Worm (Caenorhabditis elegans) whole organism, young adult: Measurements from ENCODE around the gene ZK616.5.

ENCODE experiments used
- B0336.3 ChIP-seq: fragments of 200-800 bp; sonication (Bioruptor generic); IDR thresholded peaks from 2 replicates; pipeline ENCODE4 v1.3.6; 2022; ENCODE audit warnings: missing genetic modification characterization, missing compliant biosample characterization
- D2030.7 ChIP-seq: fragments of 200-800 bp; sonication (Bioruptor generic); IDR thresholded peaks from 2 replicates; pipeline ENCODE4 v1.3.6; 2022; ENCODE audit warnings: missing genetic modification reagents, missing genetic modification characterization, missing compliant biosample characterization
- F23B12.7 ChIP-seq: sonication (generic microtip); optimal IDR thresholded peaks from 2 replicates; lab custom pipeline; 2017; ENCODE audit warnings: missing genetic modification characterization, mild to moderate bottlenecking, missing compliant biosample characterization, antibody characterized with exemption, moderate library complexity; ENCODE audit not compliant: insufficient read depth
- F33H1.4 ChIP-seq: fragments of 200-800 bp; sonication (Bioruptor generic); IDR thresholded peaks from 2 replicates; pipeline ENCODE4 v1.3.6; 2022; ENCODE audit warnings: missing genetic modification reagents, missing genetic modification characterization, missing compliant biosample characterization
- F55B11.4 ChIP-seq: sonication (generic microtip); optimal IDR thresholded peaks from 2 replicates; lab custom pipeline; 2016; ENCODE audit warnings: missing compliant biosample characterization, missing genetic modification characterization, borderline replicate concordance; ENCODE audit not compliant: insufficient read depth
- F57A8.1 ChIP-seq: fragments of 200-800 bp; sonication (Bioruptor generic); optimal IDR thresholded peaks from 2 replicates; lab custom pipeline; 2018; ENCODE audit warnings: mild to moderate bottlenecking, missing genetic modification characterization, moderate library complexity, missing compliant biosample characterization
- T07F8.4 ChIP-seq: sonication (generic microtip); optimal IDR thresholded peaks from 2 replicates; lab custom pipeline; 2016; ENCODE audit warnings: mild to moderate bottlenecking, missing genetic modification characterization, moderate library complexity, missing compliant biosample characterization
- T26A5.8 ChIP-seq: sonication (generic microtip); optimal IDR thresholded peaks from 2 replicates; lab custom pipeline; 2016; ENCODE audit warnings: missing genetic modification characterization, missing compliant biosample characterization
- Y53G8AR.9 ChIP-seq: fragments of 200-800 bp; sonication (Bioruptor generic); conservative IDR thresholded peaks from 2 replicates; pipeline ENCODE4 v1.3.6; 2022; ENCODE audit warnings: missing genetic modification reagents, missing genetic modification characterization, missing compliant biosample characterization
- ZK185.1 ChIP-seq: sonication (generic microtip); optimal IDR thresholded peaks from 2 replicates; lab custom pipeline; 2016; ENCODE audit warnings: mild to moderate bottlenecking, missing genetic modification characterization, missing compliant biosample characterization; ENCODE audit not compliant: poor library complexity, severe bottlenecking
- aptf-3 ChIP-seq: fragments of 200-800 bp; sonication (Bioruptor generic); IDR thresholded peaks from 2 replicates; pipeline ENCODE4 v1.3.6; 2022; ENCODE audit warnings: missing genetic modification characterization, missing compliant biosample characterization
- athp-1 ChIP-seq: sonication (generic microtip); optimal IDR thresholded peaks from 2 replicates; lab custom pipeline; 2017; ENCODE audit warnings: mild to moderate bottlenecking, missing genetic modification characterization, missing compliant biosample characterization
- attf-5 ChIP-seq: fragments of 200-800 bp; sonication (Bioruptor generic); optimal IDR thresholded peaks from 2 replicates; lab custom pipeline; 2018; ENCODE audit warnings: mild to moderate bottlenecking, missing genetic modification characterization, missing compliant biosample characterization
- attf-6 ChIP-seq: fragments of 200-800 bp; sonication (Bioruptor generic); IDR thresholded peaks from 2 replicates; pipeline ENCODE4 v1.3.6; 2022; ENCODE audit warnings: missing genetic modification reagents, missing genetic modification characterization, missing compliant biosample characterization
- bed-2 ChIP-seq: fragments of 200-800 bp; sonication (Bioruptor generic); IDR thresholded peaks from 2 replicates; pipeline ENCODE4 v1.3.6; 2022; ENCODE audit warnings: missing genetic modification reagents, missing genetic modification characterization, missing compliant biosample characterization
- ceh-27 ChIP-seq: fragments of 200-800 bp; sonication (Bioruptor generic); optimal IDR thresholded peaks from 2 replicates; lab custom pipeline; 2018; ENCODE audit warnings: mild to moderate bottlenecking, missing genetic modification characterization, moderate library complexity, missing compliant biosample characterization
- ceh-91 ChIP-seq: fragments of 200-800 bp; sonication (Bioruptor generic); IDR thresholded peaks from 2 replicates; pipeline ENCODE4 v1.3.6; 2022; ENCODE audit warnings: missing genetic modification reagents, missing genetic modification characterization, missing compliant biosample characterization
- dpff-1 ChIP-seq: sonication (generic microtip); optimal IDR thresholded peaks from 2 replicates; lab custom pipeline; 2017; ENCODE audit warnings: mild to moderate bottlenecking, missing genetic modification characterization, missing compliant biosample characterization
- efl-1 ChIP-seq: fragments of 150-350 bp; optimal IDR thresholded peaks from 2 replicates; lab custom pipeline; 2014; ENCODE audit warnings: missing biosample characterization, missing genetic modification reagents, missing genetic modification characterization
- egl-18 ChIP-seq: fragments of 200-800 bp; sonication (Bioruptor generic); IDR thresholded peaks from 2 replicates; pipeline ENCODE4 v1.3.6; 2022; ENCODE audit warnings: missing genetic modification reagents, missing genetic modification characterization, missing compliant biosample characterization
- egl-44 ChIP-seq: fragments of 200-800 bp; sonication (Bioruptor generic); IDR thresholded peaks from 2 replicates; pipeline ENCODE4 v1.3.6; 2022; ENCODE audit warnings: missing genetic modification reagents, missing genetic modification characterization, missing compliant biosample characterization
- egrh-3 ChIP-seq: fragments of 200-800 bp; sonication (Bioruptor generic); IDR thresholded peaks from 2 replicates; pipeline ENCODE4 v1.3.6; 2022; ENCODE audit warnings: missing genetic modification reagents, missing genetic modification characterization, missing compliant biosample characterization
- ekl-4 ChIP-seq: fragments of 200-800 bp; sonication (Bioruptor generic); IDR thresholded peaks from 2 replicates; pipeline ENCODE4 v1.3.6; 2022; ENCODE audit warnings: missing genetic modification reagents, missing genetic modification characterization, missing compliant biosample characterization
- ets-4 ChIP-seq: fragments of 200-800 bp; sonication (Bioruptor generic); optimal IDR thresholded peaks from 2 replicates; lab custom pipeline; 2018; ENCODE audit warnings: mild to moderate bottlenecking, missing genetic modification characterization, missing compliant biosample characterization
- gei-17 ChIP-seq: fragments of 200-800 bp; sonication (Bioruptor generic); optimal IDR thresholded peaks from 2 replicates; lab custom pipeline; 2018; ENCODE audit warnings: mild to moderate bottlenecking, missing genetic modification characterization, missing compliant biosample characterization
- him-1 ChIP-seq: sonication (generic microtip); optimal IDR thresholded peaks from 2 replicates; lab custom pipeline; 2016; ENCODE audit warnings: missing genotype, missing genetic modification reagents, missing genetic modification characterization, missing compliant biosample characterization
- hlh-26 ChIP-seq: fragments of 200-800 bp; sonication (Bioruptor generic); conservative IDR thresholded peaks from 2 replicates; pipeline ENCODE4 v1.3.6; 2022; ENCODE audit warnings: missing genetic modification reagents, missing genetic modification characterization, missing compliant biosample characterization
- hmg-1.2 ChIP-seq: fragments of 200-800 bp; sonication (Bioruptor generic); IDR thresholded peaks from 2 replicates; pipeline ENCODE4 v1.3.6; 2022; ENCODE audit warnings: missing genetic modification reagents, missing genetic modification characterization, missing compliant biosample characterization
- hsf-1 ChIP-seq: fragments of 200-800 bp; sonication (Bioruptor generic); IDR thresholded peaks from 2 replicates; pipeline ENCODE4 v1.3.6; 2022; ENCODE audit warnings: missing genetic modification reagents, missing genetic modification characterization, missing compliant biosample characterization
- let-607 ChIP-seq, 2 experiments: fragments of 200-800 bp in 1 of 2; sonication (Bioruptor generic) in 1 of 2; sonication (generic microtip) in 1 of 2; optimal IDR thresholded peaks; 2 replicates each; lab custom pipeline; 2016 to 2018; ENCODE audit warnings: mild to moderate bottlenecking in 2 of 2, missing compliant biosample characterization in 2 of 2, missing genetic modification characterization in 2 of 2, moderate library complexity in 2 of 2, missing genotype in 1 of 2
- lin-26 ChIP-seq: fragments of 200-800 bp; sonication (Bioruptor generic); IDR thresholded peaks from 2 replicates; pipeline ENCODE4 v1.3.6; 2022; ENCODE audit warnings: missing genetic modification reagents, missing genetic modification characterization, missing compliant biosample characterization
- lin-54 ChIP-seq: fragments of 200-800 bp; sonication (Bioruptor generic); optimal IDR thresholded peaks from 2 replicates; lab custom pipeline; 2018; ENCODE audit warnings: mild to moderate bottlenecking, missing genetic modification characterization, missing compliant biosample characterization
- madf-8 ChIP-seq: fragments of 200-800 bp; sonication (Bioruptor generic); conservative IDR thresholded peaks from 2 replicates; pipeline ENCODE4 v1.3.6; 2022; ENCODE audit warnings: missing genetic modification reagents, missing genetic modification characterization, missing compliant biosample characterization
- nhr-179 ChIP-seq: sonication (generic microtip); optimal IDR thresholded peaks from 2 replicates; lab custom pipeline; 2016; ENCODE audit warnings: mild to moderate bottlenecking, missing genetic modification characterization, missing compliant biosample characterization
- nhr-80 ChIP-seq: sonication (generic microtip); optimal IDR thresholded peaks from 2 replicates; lab custom pipeline; 2016; ENCODE audit warnings: missing genetic modification characterization, missing compliant biosample characterization
- pbrm-1 ChIP-seq: fragments of 200-800 bp; sonication (Bioruptor generic); IDR thresholded peaks from 2 replicates; pipeline ENCODE4 v1.3.6; 2022; ENCODE audit warnings: missing genetic modification reagents, missing genetic modification characterization, missing compliant biosample characterization
- rec-8 ChIP-seq, 2 experiments: sonication (generic microtip); optimal IDR thresholded peaks; 2 replicates each; lab custom pipeline; 2016; ENCODE audit warnings: mild to moderate bottlenecking in 2 of 2, missing genetic modification characterization in 2 of 2, missing genetic modification reagents in 2 of 2, missing genotype in 2 of 2, missing biosample characterization in 1 of 2, missing compliant biosample characterization in 1 of 2, moderate library complexity in 1 of 2
- snpc-1.1 ChIP-seq: sonication (generic microtip); optimal IDR thresholded peaks from 2 replicates; lab custom pipeline; 2017; ENCODE audit warnings: missing genetic modification characterization, mild to moderate bottlenecking, missing compliant biosample characterization, antibody characterized with exemption, moderate library complexity, missing genotype, missing genetic modification reagents; ENCODE audit not compliant: insufficient read depth
- snpc-1.3 ChIP-seq: sonication (generic microtip); optimal IDR thresholded peaks from 2 replicates; lab custom pipeline; 2017; ENCODE audit warnings: missing genetic modification characterization, mild to moderate bottlenecking, missing compliant biosample characterization, antibody characterized with exemption, moderate library complexity, missing genotype, missing genetic modification reagents; ENCODE audit not compliant: insufficient read depth
- snpc-4 ChIP-seq, 5 experiments: fragments of 150-350 bp in 1 of 5; sonication (generic microtip) in 4 of 5; optimal IDR thresholded peaks; 2 replicates each; lab custom pipeline; 2014 to 2018; ENCODE audit warnings: missing genetic modification characterization in 5 of 5, missing biosample characterization in 3 of 5, antibody characterized with exemption in 2 of 5, mild to moderate bottlenecking in 2 of 5, missing compliant biosample characterization in 2 of 5, missing genotype in 2 of 5, moderate library complexity in 2 of 5, missing genetic modification reagents in 1 of 5
- somi-1 ChIP-seq: fragments of 200-800 bp; sonication (Bioruptor generic); optimal IDR thresholded peaks from 2 replicates; lab custom pipeline; 2018; ENCODE audit warnings: mild to moderate bottlenecking, missing genetic modification characterization, missing compliant biosample characterization
- tbp1 ChIP-seq: fragments of 200-800 bp; sonication (Bioruptor generic); optimal IDR thresholded peaks from 2 replicates; lab custom pipeline; 2018; ENCODE audit warnings: mild to moderate bottlenecking, missing genetic modification characterization, missing compliant biosample characterization
- unc-130 ChIP-seq: sonication (generic microtip); optimal IDR thresholded peaks from 2 replicates; lab custom pipeline; 2016; ENCODE audit warnings: missing genetic modification reagents, missing genetic modification characterization, missing compliant biosample characterization
- zim-3 ChIP-seq: sonication (generic microtip); optimal IDR thresholded peaks from 2 replicates; lab custom pipeline; 2017; ENCODE audit warnings: mild to moderate bottlenecking, missing genetic modification characterization, moderate library complexity, missing compliant biosample characterization
- ztf-26 ChIP-seq: sonication (generic microtip); optimal IDR thresholded peaks from 2 replicates; lab custom pipeline; 2017; ENCODE audit warnings: missing genetic modification characterization, missing compliant biosample characterization

The ZK616.5 gene

DNA sequence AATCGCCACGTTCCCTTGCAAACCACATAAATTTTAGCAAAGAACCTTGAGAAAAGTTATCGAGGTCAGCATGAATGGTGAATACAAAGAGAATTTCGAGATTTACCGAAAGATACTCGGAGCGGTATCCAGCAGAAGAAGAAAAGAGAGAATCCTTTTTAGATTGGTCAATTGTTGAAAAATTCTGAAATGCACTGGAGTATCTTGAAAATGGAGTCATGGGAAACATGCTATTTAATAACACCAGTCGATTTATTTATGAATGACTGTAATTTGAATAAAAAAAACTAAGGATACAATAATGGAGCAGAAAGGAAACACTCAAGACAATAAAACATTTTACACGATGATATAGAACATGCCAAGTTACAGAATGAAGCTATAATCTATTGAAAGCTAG, 1.8 kb upstream of the ZK616.5 start (continued):
- no peak for TF ChIP-seq dpff-1 (tag; lab: Kevin White, UChicago)
- peak; percentile 73 for TF ChIP-seq Y53G8AR.9 (GFP tag; lab: Robert Waterston, UW)
- no peak for TF ChIP-seq ZK185.1 (tag; lab: Kevin White, UChicago)
- TF ChIP-seq pbrm-1 (GFP tag; lab: Robert Waterston, UW), result 0 out of 2 replicates have a peak, but pooled peaks have one; percentile 13
- TF ChIP-seq, all 124 proteins: peak for 24

DNA sequence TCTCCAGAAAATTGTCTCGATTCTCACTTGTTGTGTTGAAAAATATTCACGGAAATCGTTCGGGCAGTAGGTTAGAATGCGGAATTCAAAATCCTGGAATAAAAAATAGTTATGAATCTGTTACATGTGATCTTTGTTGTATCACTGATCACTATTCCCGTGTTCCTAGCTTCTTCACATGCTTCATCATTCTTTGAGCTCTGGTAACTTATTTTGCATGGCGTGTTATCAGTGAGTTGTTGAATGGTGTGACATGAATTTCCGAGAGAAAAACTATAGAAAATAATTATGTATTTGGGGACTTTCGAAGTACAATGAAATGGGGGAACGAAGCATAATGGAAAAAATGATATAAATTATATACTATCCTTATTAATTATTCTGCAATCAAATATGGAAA, 1.8 kb downstream of the ZK616.5 start:
- TF ChIP-seq attf-5 (GFP tag; lab: Kevin White, UChicago), result no peak
- 0 out of 2 replicates have a peak, but pooled peaks have one; percentile 16 for TF ChIP-seq hmg-1.2 (GFP tag; lab: Robert Waterston, UW)
- TF ChIP-seq ceh-91 (GFP tag; lab: Robert Waterston, UW), result no peak
- TF ChIP-seq hlh-26 (GFP tag; lab: Robert Waterston, UW), result no peak
- 0 out of 2 replicates have a peak, but pooled peaks have one; percentile 10 for TF ChIP-seq B0336.3 (GFP tag; lab: Robert Waterston, UW)
- no peak for TF ChIP-seq ets-4
- TF ChIP-seq snpc-1.3 (tag; lab: Kevin White, UChicago), result peak; percentile 4
- no peak for TF ChIP-seq unc-130 (GFP tag; lab: Kevin White, UChicago)
- no peak for TF ChIP-seq egl-18
- no peak for TF ChIP-seq ztf-26 (tag; lab: Kevin White, UChicago)
- TF ChIP-seq zim-3 (tag; lab: Kevin White, UChicago), result no peak
- TF ChIP-seq T26A5.8, result no peak
- no peak for TF ChIP-seq bed-2 (GFP tag; lab: Robert Waterston, UW)
- TF ChIP-seq snpc-1.1 (tag; lab: Kevin White, UChicago), result no peak
- no peak for TF ChIP-seq let-607 (tag; optimal IDR thresholded peaks at IDR 0.05; lab: Kevin White, UChicago)
- no peak for TF ChIP-seq lin-26 (GFP tag; lab: Robert Waterston, UW)
- TF ChIP-seq somi-1 (GFP tag; lab: Kevin White, UChicago), result no peak
- TF ChIP-seq him-1 (tag; lab: Kevin White, UChicago), result no peak
- TF ChIP-seq F23B12.7 (tag; lab: Kevin White, UChicago), result no peak
- TF ChIP-seq D2030.7 (GFP tag; lab: Robert Waterston, UW), result no peak
- no peak for TF ChIP-seq ceh-27 (GFP tag; lab: Kevin White, UChicago)
- TF ChIP-seq nhr-80 (tag; lab: Kevin White, UChicago), result peak; percentile 43
- TF ChIP-seq tbp1 (GFP tag; lab: Kevin White, UChicago), result no peak
- no peak for TF ChIP-seq aptf-3
- TF ChIP-seq lin-54 (GFP tag; lab: Kevin White, UChicago), result no peak
- no peak for TF ChIP-seq athp-1
- TF ChIP-seq dpff-1 (tag; lab: Kevin White, UChicago), result no peak
- TF ChIP-seq F57A8.1 (GFP tag; lab: Kevin White, UChicago), result no peak
- TF ChIP-seq madf-8 (GFP tag; lab: Robert Waterston, UW), result no peak
- no peak for TF ChIP-seq nhr-179 (tag; lab: Kevin White, UChicago)
- no peak for TF ChIP-seq gei-17 (GFP tag; lab: Kevin White, UChicago)
- no peak for TF ChIP-seq rec-8 (tag; optimal IDR thresholded peaks at IDR 0.05; lab: Kevin White, UChicago)
- TF ChIP-seq efl-1 (GFP tag; lab: Kevin White, UChicago), result no peak
- TF ChIP-seq hsf-1 (GFP tag; lab: Robert Waterston, UW), result no peak
- no peak for TF ChIP-seq F55B11.4 (tag; lab: Kevin White, UChicago)
- TF ChIP-seq snpc-4 (GFP tag; optimal IDR thresholded peaks at IDR 0.05; lab: Kevin White, UChicago), result no peak
- peak in 1 of 4 experiments; percentile 45 for TF ChIP-seq snpc-4 (tag; optimal IDR thresholded peaks at IDR 0.05; lab: Kevin White, UChicago)
- TF ChIP-seq F33H1.4, result no peak
- TF ChIP-seq egrh-3, result no peak
- TF ChIP-seq attf-6 (GFP tag; lab: Robert Waterston, UW), result 0 out of 2 replicates have a peak, but pooled peaks have one; percentile 46
- TF ChIP-seq ekl-4 (GFP tag; lab: Robert Waterston, UW), result no peak
- TF ChIP-seq T07F8.4 (tag; lab: Kevin White, UChicago), result no peak
- no peak for TF ChIP-seq egl-44 (GFP tag; lab: Robert Waterston, UW)
